Worm (Caenorhabditis elegans) whole organism, L4 larva: ENCODE results near the gene sup-26.

Source experiments
- aha-1 ChIP-seq: fragments of 150-350 bp; peaks from one replicate; lab custom pipeline; 2014; ENCODE audit warnings: missing biosample characterization, missing genetic modification characterization
- ceh-28 ChIP-seq: fragments of 150-350 bp; optimal IDR thresholded peaks from 2 replicates; lab custom pipeline; 2014; ENCODE audit warnings: missing biosample characterization, missing genetic modification reagents, missing genetic modification characterization
- dmd-9 ChIP-seq: fragments of 200-800 bp; sonication (Bioruptor generic); IDR thresholded peaks from 2 replicates; pipeline ENCODE4 v1.3.6; 2022; ENCODE audit warnings: missing genetic modification reagents, missing genetic modification characterization, missing compliant biosample characterization
- hif-1 ChIP-seq, 2 experiments: sonication (generic microtip); optimal IDR thresholded peaks; 2 replicates each; lab custom pipeline; 2016 to 2017; ENCODE audit warnings: missing compliant biosample characterization in 2 of 2, missing genetic modification characterization in 2 of 2, missing genetic modification reagents in 2 of 2, missing genotype in 2 of 2, mild to moderate bottlenecking in 1 of 2
- nhr-11 ChIP-seq: fragments of 150-350 bp; optimal IDR thresholded peaks from 2 replicates; lab custom pipeline; 2014; ENCODE audit warnings: missing biosample characterization, missing genetic modification characterization
- nhr-237 ChIP-seq: sonication (generic microtip); optimal IDR thresholded peaks from 2 replicates; lab custom pipeline; 2017; ENCODE audit warnings: missing biosample characterization, missing genetic modification characterization

DNA sequence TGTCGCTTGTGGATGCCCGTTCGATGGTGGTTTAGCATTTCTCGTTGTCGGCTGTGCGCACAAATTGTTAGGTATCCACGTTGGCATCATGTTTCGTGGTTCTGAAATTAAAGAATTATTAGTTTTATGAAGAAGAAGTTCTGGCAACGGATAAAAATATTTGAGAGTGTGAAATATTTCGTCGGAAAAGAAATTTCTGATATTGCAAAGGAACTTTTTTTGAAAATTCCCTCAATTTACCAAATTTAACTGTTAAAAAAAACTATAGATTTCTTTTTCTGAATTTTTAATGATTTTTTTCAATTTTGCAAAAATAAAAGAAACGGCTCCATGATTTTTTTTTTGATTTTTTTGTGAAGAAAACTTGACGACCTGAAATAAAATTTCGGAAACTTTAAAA lies 52.0 kb downstream of the sup-26 start, which contains the start of gene mpk-1:
- no peak for TF ChIP-seq ceh-28 (tag; lab: Kevin White, UChicago)
- TF ChIP-seq aha-1, result no peak
- TF ChIP-seq nhr-237 (tag; lab: Kevin White, UChicago), result no peak
- TF ChIP-seq dmd-9 (GFP tag; lab: Robert Waterston, UW), result no peak
- TF ChIP-seq nhr-11 (tag; lab: Kevin White, UChicago), result no peak
- no peak for TF ChIP-seq hif-1 (tag; optimal IDR thresholded peaks at IDR 0.05; lab: Kevin White, UChicago)
